Fruit fly (Drosophila melanogaster) whole organism, wandering third instar larva: ENCODE data around the gene ND-20L.

Source experiments
- Abd-B ChIP-seq: fragments of >200 bp; optimal IDR thresholded peaks from 2 replicates; lab custom pipeline; 2017; ENCODE audit warnings: missing biosample characterization, missing genetic modification characterization
- CG9705 ChIP-seq: fragments of 200-800 bp; sonication (Bioruptor generic); optimal IDR thresholded peaks from 2 replicates; lab custom pipeline; 2018; ENCODE audit warnings: missing biosample characterization, mild to moderate bottlenecking, missing genetic modification characterization
- CrebA ChIP-seq: fragments of 200-800 bp; sonication (Bioruptor generic); optimal IDR thresholded peaks from 2 replicates; lab custom pipeline; 2016; ENCODE audit warnings: missing biosample characterization, mild to moderate bottlenecking, missing genetic modification characterization, borderline replicate concordance
- Dfd ChIP-seq: fragments of >200 bp; optimal IDR thresholded peaks from 2 replicates; lab custom pipeline; 2017; ENCODE audit warnings: missing biosample characterization, missing genetic modification characterization
- Myc ChIP-seq: fragments of >200 bp; optimal IDR thresholded peaks from 2 replicates; lab custom pipeline; 2017
- Vsx2 ChIP-seq: fragments of 200-300, 225-300 bp; sonication (Bioruptor generic); optimal IDR thresholded peaks from 2 replicates; lab custom pipeline; 2018; ENCODE audit warnings: missing biosample characterization, missing genetic modification characterization; ENCODE audit not compliant: partially characterized antibody
- foxo ChIP-seq, 2 experiments: fragments of 200-800 bp; sonication (Bioruptor generic); optimal IDR thresholded peaks; 2 replicates in 1 of 2; 3 replicates in 1 of 2; lab custom pipeline; 2016 to 2017; ENCODE audit warnings: missing biosample characterization in 2 of 2, missing genetic modification characterization in 2 of 2
- fru ChIP-seq: fragments of 200-800 bp; sonication (Bioruptor generic); optimal IDR thresholded peaks from 3 replicates; lab custom pipeline; 2016; ENCODE audit warnings: missing biosample characterization, mild to moderate bottlenecking, missing genetic modification characterization
- pan ChIP-seq: fragments of >200 bp; optimal IDR thresholded peaks from 2 replicates; lab custom pipeline; 2017
- psq ChIP-seq: fragments of 200-800 bp; sonication (Bioruptor generic); optimal IDR thresholded peaks from 3 replicates; lab custom pipeline; 2017; ENCODE audit warnings: missing biosample characterization, mild to moderate bottlenecking, missing genetic modification characterization, moderate library complexity
- sv ChIP-seq: fragments of 200-800 bp; sonication (Bioruptor generic); optimal IDR thresholded peaks from 3 replicates; lab custom pipeline; 2016; ENCODE audit warnings: missing biosample characterization, missing genetic modification characterization

- TF ChIP-seq foxo (GFP tag; optimal IDR thresholded peaks at IDR 0.05; lab: Kevin White, UChicago) (no peak), psq (GFP tag; lab: Kevin White, UChicago) (no peak), Myc (lab: Kevin White, UChicago) (no peak), Dfd (GFP tag; lab: Kevin White, UChicago) (no peak), CrebA (no peak), Abd-B (GFP tag; lab: Kevin White, UChicago) (no peak), fru (GFP tag; lab: Kevin White, UChicago) (no peak), CG9705 (GFP tag; lab: Kevin White, UChicago) (no peak), Vsx2 (GFP tag; lab: Kevin White, UChicago) (no peak), sv (GFP tag; lab: Kevin White, UChicago) (no peak), pan (lab: Kevin White, UChicago) (no peak)
These were observed at the start of gene ND-20L for dm6 chr3R:29515417-29515816.
